Worm (Caenorhabditis elegans): ENCODE measurements around the gene epg-5.
A peak's percentile ranks its signal among the peaks of the same experiment; 100 is the strongest.

epg-5 gene

DNA sequence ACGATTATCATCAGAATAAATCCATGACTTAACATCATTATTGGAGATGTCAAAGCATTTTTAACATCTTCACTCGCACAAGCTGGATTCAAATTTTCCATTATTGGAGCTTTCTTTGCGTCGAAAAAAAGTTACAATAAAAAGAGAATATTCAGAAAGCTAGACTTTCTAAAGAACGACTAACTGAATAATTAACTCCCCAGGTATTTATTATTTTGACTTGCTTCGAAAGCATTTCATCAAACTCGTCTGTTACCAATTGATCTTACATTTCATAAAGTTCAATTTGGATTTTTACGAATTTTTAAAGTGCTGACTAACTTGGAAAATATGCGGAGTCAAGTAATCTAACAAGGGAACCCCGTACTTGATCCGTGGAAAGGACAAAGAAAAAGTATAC, 33.5 kb downstream of the epg-5 start, which contains the start of gene sra-29:
sra-29 (minus strand) TSS at position 101 of the 400 bp plus-strand sequence.
- no peak for TF ChIP-seq nhr-11 (tag; optimal IDR thresholded peaks at IDR 0.05)
- TF ChIP-seq sea-2 (GFP tag; optimal IDR thresholded peaks at IDR 0.05), result no peak
- no peak for TF ChIP-seq elt-1 (tag; optimal IDR thresholded peaks at IDR 0.05)
- TF ChIP-seq egl-5 (tag; optimal IDR thresholded peaks at IDR 0.05), result no peak
- no peak for TF ChIP-seq ama-1 (optimal IDR thresholded peaks at IDR 0.05)
- TF ChIP-seq ztf-11 (tag; optimal IDR thresholded peaks at IDR 0.05), result no peak
- no peak for TF ChIP-seq lin-39 (tag; optimal IDR thresholded peaks at IDR 0.05)
- no peak for TF ChIP-seq fkh-10 (GFP tag; optimal IDR thresholded peaks at IDR 0.05)
- no peak for TF ChIP-seq ZK546.5 (tag; optimal IDR thresholded peaks at IDR 0.05)
- TF ChIP-seq ztf-4 (tag; optimal IDR thresholded peaks at IDR 0.05), result no peak
- TF ChIP-seq skn-1 (tag; optimal IDR thresholded peaks at IDR 0.05), result no peak
- TF ChIP-seq nhr-25 (tag; optimal IDR thresholded peaks at IDR 0.05), result no peak
- no peak for TF ChIP-seq nhr-43 (tag; optimal IDR thresholded peaks at IDR 0.05; ENCODE audit: poor library complexity, severe bottlenecking)
- no peak for TF ChIP-seq elt-2 (tag; optimal IDR thresholded peaks at IDR 0.05)
- TF ChIP-seq nhr-28 (tag; optimal IDR thresholded peaks at IDR 0.05), result no peak
- no peak for TF ChIP-seq jun-1 (tag; optimal IDR thresholded peaks at IDR 0.05)
- no peak for TF ChIP-seq mml-1 (tag; optimal IDR thresholded peaks at IDR 0.05)
- TF ChIP-seq zag-1 (tag; optimal IDR thresholded peaks at IDR 0.05), result no peak
- no peak for TF ChIP-seq ceh-9 (tag; optimal IDR thresholded peaks at IDR 0.05)

ce11 chrII:6573677-6574076, 35.5 kb downstream of the epg-5 start, which contains the start of gene sra-28:
TSS of gene sra-28 (minus strand) at chrII:6573777.
- TF ChIP-seq ztf-11 (tag; optimal IDR thresholded peaks at IDR 0.05), result no peak

DNA sequence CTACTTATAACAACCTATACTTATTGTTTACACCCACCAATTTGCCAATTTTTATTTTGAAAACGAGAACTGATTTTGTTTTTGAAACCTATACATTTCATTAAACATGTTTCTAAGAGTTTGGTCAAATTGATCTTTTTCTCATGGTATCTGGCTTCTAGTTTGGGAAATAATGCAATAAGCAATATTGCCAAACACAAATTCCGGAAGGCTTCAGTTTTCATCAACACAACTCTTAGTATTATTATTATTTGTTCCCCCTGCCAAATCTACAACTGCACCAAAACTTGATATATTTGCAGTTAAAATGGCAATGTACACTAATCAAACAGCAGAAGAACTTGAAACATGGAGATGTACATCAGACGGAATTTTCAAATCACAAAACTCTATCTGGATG, 40.5 kb downstream of the epg-5 start, which contains the start of gene sra-27:
sra-27 (plus strand) TSS at position 301 of the 400 bp plus-strand sequence.
- TF ChIP-seq egl-27 (tag; optimal IDR thresholded peaks at IDR 0.05), result no peak
- TF ChIP-seq sea-2 (GFP tag; optimal IDR thresholded peaks at IDR 0.05), result no peak
- no peak for TF ChIP-seq eor-1 (tag; optimal IDR thresholded peaks at IDR 0.05)
- no peak for TF ChIP-seq ceh-28 (tag; optimal IDR thresholded peaks at IDR 0.05)
- TF ChIP-seq nfya-1 (tag; optimal IDR thresholded peaks at IDR 0.05; ENCODE audit: insufficient read depth), result no peak
- no peak for TF ChIP-seq pha-4 (tag; optimal IDR thresholded peaks at IDR 0.05)
- no peak for TF ChIP-seq daf-12 (tag; optimal IDR thresholded peaks at IDR 0.05)
- TF ChIP-seq elt-1 (tag; optimal IDR thresholded peaks at IDR 0.05), result no peak
- no peak for TF ChIP-seq ZK546.5 (tag; optimal IDR thresholded peaks at IDR 0.05)

DNA sequence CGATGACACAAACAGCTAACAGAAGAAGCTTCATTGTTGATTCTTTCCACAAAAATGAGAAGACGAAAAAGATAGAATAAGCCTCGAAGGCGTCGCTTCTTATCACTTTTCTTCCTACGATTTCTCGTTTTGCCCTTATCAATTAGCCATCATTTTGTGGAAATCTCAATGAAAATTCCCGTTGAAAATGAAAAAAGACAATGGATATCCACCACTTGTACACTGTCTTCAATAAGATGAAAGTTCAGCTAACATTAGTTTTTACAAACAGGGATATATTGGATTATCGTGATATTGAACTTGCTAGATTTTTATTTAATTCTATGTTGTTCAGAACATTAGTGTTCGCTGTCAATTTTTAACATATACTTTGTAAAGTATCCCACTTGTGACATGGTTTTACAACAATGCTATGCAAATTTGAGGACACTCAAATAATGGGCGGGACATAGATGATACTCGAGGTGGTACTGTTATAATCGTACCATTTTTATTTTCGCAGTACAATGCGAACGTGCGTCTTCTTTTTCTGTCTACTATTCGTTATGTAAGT, 42.5 kb downstream of the epg-5 start, which contains the start of the genes F18C5.5 and F18C5.9:
F18C5.5 (minus strand) TSS at position 101 of the 553 bp plus-strand sequence.
F18C5.9 (plus strand) TSS at position 503 of the 553 bp plus-strand sequence.
- TF ChIP-seq nhr-76 (tag; optimal IDR thresholded peaks at IDR 0.05) (no peak), nhr-23 (tag; optimal IDR thresholded peaks at IDR 0.05) (no peak), unc-62 (GFP tag; optimal IDR thresholded peaks at IDR 0.05) (no peak)

- TF ChIP-seq elt-1 (tag; optimal IDR thresholded peaks at IDR 0.05) (no peak), ama-1 (optimal IDR thresholded peaks at IDR 0.05) (peak; percentile 23), nfya-1 (tag; optimal IDR thresholded peaks at IDR 0.05; ENCODE audit: insufficient read depth) (peak; percentile 9), lin-39 (tag; optimal IDR thresholded peaks at IDR 0.05) (peak; percentile 73), nhr-43 (tag; optimal IDR thresholded peaks at IDR 0.05; ENCODE audit: poor library complexity, severe bottlenecking) (peak; percentile 56), elt-2 (tag; optimal IDR thresholded peaks at IDR 0.05) (peak; percentile 17), mml-1 (tag; optimal IDR thresholded peaks at IDR 0.05) (no peak), pha-4 (tag; optimal IDR thresholded peaks at IDR 0.05) (peak; percentile 56), ceh-82 (tag; optimal IDR thresholded peaks at IDR 0.05) (no peak), tbx-2 (tag; optimal IDR thresholded peaks at IDR 0.05) (peak; percentile 8), pqm-1 (tag; optimal IDR thresholded peaks at IDR 0.05) (no peak), lsy-12 (tag; optimal IDR thresholded peaks at IDR 0.05) (peak; percentile 42), daf-12 (tag; optimal IDR thresholded peaks at IDR 0.05) (no peak), nhr-25 (tag; optimal IDR thresholded peaks at IDR 0.05) (no peak)
These were observed 44.1 kb downstream of the epg-5 start, which contains the start of gene mpz-3 for ce11 chrII:6565077-6565476. TSS of gene mpz-3 (minus strand) at chrII:6565396.
